Fruit fly (Drosophila melanogaster): Measurements from ENCODE around the gene Hrs.
A peak's percentile ranks its signal among the peaks of the same experiment; 100 is the strongest.

Gene Hrs

dm6 chr2L:2769476-2770185 lies 29.8 kb downstream of the Hrs start, which contains the start of the genes colt and HINT1 (continued):
- TF ChIP-seq eg (GFP tag; IDR thresholded peaks at IDR 0.05) (peak; percentile 60; the same call in 1 of the 3 replicates), achi (GFP tag; optimal IDR thresholded peaks at IDR 0.05) (peak; percentile 47), acj6 (GFP tag; optimal IDR thresholded peaks at IDR 0.05) (peak; percentile 12), cyc (GFP tag; optimal IDR thresholded peaks at IDR 0.05) (peak; percentile 37), Sox102F (GFP tag; optimal IDR thresholded peaks at IDR 0.05) (peak; percentile 40), Met (GFP tag; optimal IDR thresholded peaks at IDR 0.05) (no peak), fd59A (GFP tag; optimal IDR thresholded peaks at IDR 0.05) (no peak), pdm3 (GFP tag; optimal IDR thresholded peaks at IDR 0.05) (no peak), topi (GFP tag; optimal IDR thresholded peaks at IDR 0.05) (peak; percentile 60)

- no peak for TF ChIP-seq CG3032 (tag; optimal IDR thresholded peaks at IDR 0.05)
- no peak for TF ChIP-seq CG7368 (GFP tag; optimal IDR thresholded peaks at IDR 0.05)
- no peak for TF ChIP-seq fd85E (GFP tag; optimal IDR thresholded peaks at IDR 0.05)
- no peak for TF ChIP-seq Hr38 (GFP tag; optimal IDR thresholded peaks at IDR 0.05)
- no peak for TF ChIP-seq acj6 (GFP tag; optimal IDR thresholded peaks at IDR 0.05)
- no peak for TF ChIP-seq CG34406 (GFP tag; optimal IDR thresholded peaks at IDR 0.05)
- TF ChIP-seq fkh (GFP tag; optimal IDR thresholded peaks at IDR 0.05) = no peak
- no peak for TF ChIP-seq cyc (GFP tag; optimal IDR thresholded peaks at IDR 0.05)
- no peak for TF ChIP-seq pdm3 (GFP tag; optimal IDR thresholded peaks at IDR 0.05)
- no peak for TF ChIP-seq topi (GFP tag; optimal IDR thresholded peaks at IDR 0.05)
- TF ChIP-seq CG11294 (GFP tag; IDR thresholded peaks at IDR 0.05) = no peak
- no peak for TF ChIP-seq CG10631 (GFP tag; optimal IDR thresholded peaks at IDR 0.05)
- TF ChIP-seq esn (GFP tag; optimal IDR thresholded peaks at IDR 0.05) = no peak
- TF ChIP-seq CG4318 (GFP tag; optimal IDR thresholded peaks at IDR 0.05) = no peak
- no peak for TF ChIP-seq Lpt (GFP tag; optimal IDR thresholded peaks at IDR 0.05)
- no peak for TF ChIP-seq vri (GFP tag; optimal IDR thresholded peaks at IDR 0.05)
- no peak for TF ChIP-seq dsx (GFP tag; optimal IDR thresholded peaks at IDR 0.05; ENCODE audit: poor library complexity, severe bottlenecking)
These were observed 31.9 kb downstream of the Hrs start, which contains the start of gene CG15399 for dm6 chr2L:2771676-2772075. TSS of gene CG15399 (minus strand) at chr2L:2771776.

dm6 chr2L:2782790-2783189 lies 43.0 kb downstream of the Hrs start:
- no peak for TF ChIP-seq CG6276 (GFP tag; optimal IDR thresholded peaks at IDR 0.05)
- no peak for TF ChIP-seq salr (GFP tag; optimal IDR thresholded peaks at IDR 0.05)
- no peak for TF ChIP-seq CG31627 (GFP tag; optimal IDR thresholded peaks at IDR 0.05)
- TF ChIP-seq ss (GFP tag; optimal IDR thresholded peaks at IDR 0.05) = no peak
- no peak for TF ChIP-seq CG10631 (GFP tag; optimal IDR thresholded peaks at IDR 0.05)
- TF ChIP-seq pdm3 (GFP tag; optimal IDR thresholded peaks at IDR 0.05) = no peak
- no peak for TF ChIP-seq Ets96B (tag; optimal IDR thresholded peaks at IDR 0.05)
- no peak for TF ChIP-seq Eip93F (GFP tag; optimal IDR thresholded peaks at IDR 0.05)
- no peak for TF ChIP-seq achi (GFP tag; optimal IDR thresholded peaks at IDR 0.05)
- TF ChIP-seq Eip78C (GFP tag) = no peak
- TF ChIP-seq CG3032 (tag; optimal IDR thresholded peaks at IDR 0.05) = no peak
- no peak for TF ChIP-seq CG6163 (GFP tag; IDR thresholded peaks at IDR 0.05)
- TF ChIP-seq CG1621 (tag; optimal IDR thresholded peaks at IDR 0.05) = no peak
- no peak for TF ChIP-seq esn (GFP tag; optimal IDR thresholded peaks at IDR 0.05)
- no peak for TF ChIP-seq CG6808 (GFP tag; optimal IDR thresholded peaks at IDR 0.05)
- no peak for TF ChIP-seq CG7368 (GFP tag; optimal IDR thresholded peaks at IDR 0.05)
- no peak for TF ChIP-seq Sox102F (GFP tag; optimal IDR thresholded peaks at IDR 0.05)
- TF ChIP-seq CG34406 (GFP tag; optimal IDR thresholded peaks at IDR 0.05) = no peak
